Fruit fly (Drosophila melanogaster) Kc167 (cell line): ENCODE data around the gene XRCC1.

Experiments used
- Myc ChIP-seq: fragments of >200 bp; optimal IDR thresholded peaks from 2 replicates; lab custom pipeline; 2017; ENCODE audit warnings: missing external identifiers
- Sin3A ChIP-seq: fragments of >200 bp; optimal IDR thresholded peaks from 2 replicates; lab custom pipeline; 2018; ENCODE audit warnings: missing external identifiers
- h ChIP-seq: fragments of >200 bp; optimal IDR thresholded peaks from 3 replicates; lab custom pipeline; 2018; ENCODE audit warnings: missing external identifiers
- insv ChIP-seq: fragments of >200 bp; optimal IDR thresholded peaks from 3 replicates; lab custom pipeline; 2018; ENCODE audit warnings: missing external identifiers
- psq ChIP-seq: fragments of >200 bp; optimal IDR thresholded peaks from 2 replicates; lab custom pipeline; 2017; ENCODE audit warnings: missing external identifiers
- ttk ChIP-seq: sonication (Bioruptor generic); optimal IDR thresholded peaks from 2 replicates; lab custom pipeline; 2017; ENCODE audit warnings: missing external identifiers

The XRCC1 gene

DNA sequence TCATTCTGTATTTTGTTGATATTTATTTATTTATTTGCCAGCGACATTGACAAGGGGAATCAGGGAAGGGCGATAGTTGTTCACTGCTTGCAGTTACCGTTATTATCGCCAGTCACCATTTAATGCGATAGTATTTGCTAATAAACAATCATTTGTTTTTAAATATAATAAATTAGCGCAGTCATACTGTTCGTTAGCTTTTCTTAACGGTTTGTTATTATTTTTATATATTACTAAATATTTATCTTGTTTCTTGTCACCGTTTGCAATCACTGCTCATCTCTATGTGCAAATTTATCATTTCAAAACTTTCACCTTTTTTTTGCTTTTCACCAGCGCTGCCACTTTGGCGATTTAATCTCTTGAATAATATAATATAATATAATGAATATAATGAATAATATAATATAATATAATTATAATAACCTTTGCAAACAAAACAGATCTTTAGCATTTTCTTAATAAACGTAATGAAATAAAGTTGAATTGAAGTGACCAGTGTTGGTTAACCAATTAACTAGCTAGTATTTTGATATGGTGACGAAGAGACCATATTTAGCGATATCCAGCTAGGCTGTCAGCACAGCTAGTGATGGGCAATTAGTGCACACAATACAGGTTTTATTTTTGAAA is at the start of gene XRCC1, which contains the start of gene CG3309:
TSS of gene XRCC1 (plus strand) at position 611 of the 633 bp plus-strand sequence.
TSS of gene CG3309 (minus strand) at position 82 of the 633 bp plus-strand sequence.
- TF ChIP-seq Sin3A (lab: Kevin White, UChicago) (no peak), insv (lab: Kevin White, UChicago) (no peak), h (lab: Kevin White, UChicago) (no peak), ttk (lab: Kevin White, UChicago) (no peak)

DNA sequence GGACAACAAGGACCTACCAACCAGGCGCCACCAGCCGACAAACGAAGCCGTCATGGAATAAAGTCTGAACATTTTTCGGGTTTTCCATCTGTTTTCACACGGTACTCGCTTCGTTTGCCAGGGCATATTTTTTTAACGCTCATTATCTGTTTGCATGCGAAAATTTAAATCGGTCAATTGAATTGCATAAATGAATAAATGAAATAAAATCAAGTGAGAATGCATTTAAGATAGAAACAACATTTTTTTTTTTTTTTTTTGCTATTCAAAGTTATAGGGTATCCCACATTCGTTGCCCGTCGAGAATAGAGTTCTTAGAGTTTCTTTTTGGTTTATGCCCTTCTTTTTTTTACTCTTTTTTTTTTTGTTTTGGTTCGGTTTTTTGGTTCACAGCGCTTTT is 43.8 kb upstream of the XRCC1 start:
- no peak for TF ChIP-seq Sin3A (lab: Kevin White, UChicago)
- no peak for TF ChIP-seq insv (lab: Kevin White, UChicago)
- no peak for TF ChIP-seq psq (lab: Kevin White, UChicago)
- TF ChIP-seq ttk (lab: Kevin White, UChicago), result no peak
- no peak for TF ChIP-seq Myc (lab: Kevin White, UChicago)
- no peak for TF ChIP-seq h (lab: Kevin White, UChicago)

DNA sequence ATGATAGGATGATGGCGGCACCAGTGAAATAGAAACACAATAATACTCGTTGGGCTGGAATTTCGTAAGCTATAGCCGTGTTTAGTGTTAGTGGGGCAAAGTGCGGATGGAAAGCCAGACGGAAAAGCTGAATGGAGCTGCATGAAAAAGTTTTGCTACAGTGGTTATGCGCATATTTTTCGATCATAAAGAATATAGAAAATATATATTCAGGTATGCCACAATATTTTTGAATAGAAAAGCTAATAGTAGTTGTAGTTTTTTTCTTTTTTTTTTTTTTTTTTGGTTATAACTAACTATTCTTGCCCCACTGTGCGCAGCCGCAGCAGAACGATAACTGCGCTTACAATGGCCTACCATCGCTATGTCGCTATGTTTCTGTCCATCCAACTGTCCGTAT is 43.2 kb upstream of the XRCC1 start:
- TF ChIP-seq insv (lab: Kevin White, UChicago) (no peak), psq (lab: Kevin White, UChicago) (no peak), Myc (lab: Kevin White, UChicago) (no peak), h (lab: Kevin White, UChicago) (no peak), Sin3A (lab: Kevin White, UChicago) (no peak), ttk (lab: Kevin White, UChicago) (no peak)

DNA sequence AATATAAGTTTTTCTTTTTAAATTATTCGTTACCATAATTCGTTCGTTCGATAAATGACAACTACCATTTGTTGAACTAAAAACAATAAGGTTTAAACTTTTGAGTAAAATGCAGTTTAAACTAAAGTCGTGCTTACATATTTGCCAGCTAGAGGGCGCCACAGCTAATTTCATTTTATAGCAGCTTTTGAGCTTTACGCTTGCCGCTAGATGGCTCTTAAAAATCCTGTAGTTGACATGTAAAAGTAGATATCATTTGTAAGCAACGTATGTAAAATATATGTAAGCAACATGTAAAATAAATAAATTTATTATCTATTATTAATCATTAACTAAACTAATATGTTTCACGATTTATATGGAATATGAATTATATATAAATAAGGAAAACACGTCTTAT is 40.0 kb upstream of the XRCC1 start:
- TF ChIP-seq psq (lab: Kevin White, UChicago) (no peak), h (lab: Kevin White, UChicago) (no peak), Sin3A (lab: Kevin White, UChicago) (no peak), insv (lab: Kevin White, UChicago) (no peak), Myc (lab: Kevin White, UChicago) (no peak), ttk (lab: Kevin White, UChicago) (no peak)

DNA sequence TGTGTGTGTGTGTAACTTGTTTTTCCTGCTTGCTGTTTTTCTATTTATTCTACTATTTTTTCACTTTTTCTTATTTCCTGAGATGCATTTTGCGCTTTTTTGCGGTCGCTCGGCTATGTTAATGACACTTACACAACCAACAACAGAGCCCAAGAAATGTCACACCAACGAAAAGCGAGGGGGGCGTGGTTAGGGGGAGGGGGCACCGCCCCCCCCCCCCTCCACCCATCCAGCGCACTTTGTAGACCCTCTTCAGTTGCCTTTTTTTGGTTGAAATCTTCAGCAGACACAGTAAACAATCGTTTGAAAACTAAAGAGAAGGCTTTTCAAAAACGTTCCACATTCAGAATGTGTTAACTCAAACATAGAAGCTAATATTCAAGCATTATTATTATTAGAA is 36.5 kb upstream of the XRCC1 start:
- TF ChIP-seq insv (lab: Kevin White, UChicago), result no peak
- TF ChIP-seq Myc (lab: Kevin White, UChicago), result no peak
- TF ChIP-seq Sin3A (lab: Kevin White, UChicago), result no peak
- TF ChIP-seq h (lab: Kevin White, UChicago), result no peak
- TF ChIP-seq psq (lab: Kevin White, UChicago), result no peak
- no peak for TF ChIP-seq ttk (lab: Kevin White, UChicago)

DNA sequence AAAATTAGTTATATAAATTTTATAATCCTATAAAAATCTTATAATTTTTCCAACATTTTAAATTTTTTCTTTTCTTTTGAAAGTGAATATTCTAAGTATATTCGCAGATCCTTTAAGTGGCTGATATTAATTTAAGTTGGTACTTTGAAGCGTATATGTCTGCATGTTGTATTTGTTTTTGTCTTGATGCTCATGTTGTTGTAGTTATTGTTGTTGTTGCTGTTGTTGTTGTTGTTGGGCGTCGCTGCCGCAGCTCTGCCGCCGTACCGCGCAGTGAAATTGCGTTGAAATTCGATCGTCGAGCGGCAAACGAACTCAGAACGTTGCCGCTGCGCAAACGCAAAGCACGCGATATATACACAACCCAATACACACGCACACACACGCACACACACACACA is 33.9 kb upstream of the XRCC1 start, which contains the start of gene CG42749:
TSS of gene CG42749 (plus strand) at position 301 of the 400 bp plus-strand sequence.
- TF ChIP-seq ttk (lab: Kevin White, UChicago) (no peak), h (lab: Kevin White, UChicago) (no peak), Myc (lab: Kevin White, UChicago) (no peak), psq (lab: Kevin White, UChicago) (no peak), insv (lab: Kevin White, UChicago) (no peak), Sin3A (lab: Kevin White, UChicago) (no peak)

DNA sequence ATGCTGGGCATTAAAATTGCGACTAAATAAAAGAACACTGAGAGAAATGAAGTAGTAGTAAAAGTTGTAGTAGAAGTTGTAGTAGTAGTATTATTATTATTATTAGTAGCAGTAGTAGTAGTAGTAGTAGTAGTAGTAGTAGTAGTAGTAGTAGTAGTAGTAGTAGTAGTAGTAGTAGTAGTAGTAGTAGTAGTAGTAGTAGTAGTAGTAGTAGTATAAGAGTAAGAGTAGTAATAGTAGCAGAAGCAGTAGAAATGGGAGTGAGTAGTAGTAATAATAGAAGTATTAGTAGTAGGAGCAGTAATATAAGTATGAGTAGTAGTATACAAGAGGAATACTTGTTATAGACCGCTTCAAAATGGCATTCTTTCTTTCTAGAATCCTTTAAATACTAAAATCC is 29.7 kb upstream of the XRCC1 start:
- TF ChIP-seq psq (lab: Kevin White, UChicago) (no peak), insv (lab: Kevin White, UChicago) (no peak), ttk (lab: Kevin White, UChicago) (no peak)

DNA sequence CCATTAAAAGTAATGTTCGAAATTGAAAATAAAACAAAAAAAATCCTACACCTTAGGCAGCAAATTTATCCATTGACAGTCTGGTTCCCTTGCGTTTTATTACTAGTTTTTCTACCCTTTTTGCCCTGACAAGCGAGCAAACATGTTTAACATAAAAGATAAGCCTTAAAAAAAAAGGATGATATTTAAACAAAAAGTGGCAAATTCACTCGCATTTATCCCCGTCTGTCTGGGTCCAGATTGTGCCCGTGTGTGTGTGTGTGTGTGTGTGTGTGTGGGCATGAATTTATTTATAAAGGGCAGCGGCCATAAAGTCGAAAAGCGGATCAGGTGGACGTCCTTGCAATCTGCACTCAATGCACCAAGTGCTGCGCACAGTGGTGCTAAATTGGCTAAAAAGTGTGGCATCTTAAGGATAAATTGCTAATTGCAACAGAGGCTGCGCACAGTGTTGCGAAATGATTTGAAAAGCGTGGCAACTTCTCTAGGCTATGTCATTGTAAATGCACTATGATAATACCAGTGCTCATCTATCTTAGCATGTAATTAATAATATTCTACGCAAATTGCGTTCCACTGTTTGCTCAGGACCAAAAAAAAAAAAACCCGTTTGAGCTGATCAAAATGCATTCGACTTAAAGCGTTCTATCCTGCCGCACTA is 28.9 kb upstream of the XRCC1 start:
- no peak for TF ChIP-seq ttk (lab: Kevin White, UChicago)
- no peak for TF ChIP-seq h (lab: Kevin White, UChicago)
- TF ChIP-seq psq (lab: Kevin White, UChicago), result no peak
- no peak for TF ChIP-seq insv (lab: Kevin White, UChicago)

DNA sequence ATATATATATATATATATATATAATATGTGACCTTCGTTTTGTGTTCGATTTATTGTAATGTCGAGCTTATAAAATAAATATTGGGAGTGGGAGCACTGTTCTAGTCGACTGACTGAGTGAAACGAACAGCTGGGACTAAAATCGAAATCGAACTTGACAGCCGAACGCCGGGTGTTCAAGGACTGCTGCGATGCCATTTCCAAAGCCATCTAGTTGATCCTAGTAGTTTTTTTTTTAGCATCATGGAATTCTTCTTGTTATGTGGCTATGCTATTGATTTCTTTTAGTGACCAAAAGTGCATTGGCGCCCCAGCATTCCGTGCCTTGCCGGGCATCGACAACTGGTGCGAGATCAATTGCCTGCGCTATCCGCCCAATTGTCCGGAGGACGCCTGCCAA is 24.1 kb upstream of the XRCC1 start, which contains the start of gene CG3323:
TSS of gene CG3323 (minus strand) at position 101 of the 400 bp plus-strand sequence.
- no peak for TF ChIP-seq h (lab: Kevin White, UChicago)
- no peak for TF ChIP-seq Myc (lab: Kevin White, UChicago)
- TF ChIP-seq insv (lab: Kevin White, UChicago), result no peak
- no peak for TF ChIP-seq psq (lab: Kevin White, UChicago)
- no peak for TF ChIP-seq ttk (lab: Kevin White, UChicago)
- TF ChIP-seq Sin3A (lab: Kevin White, UChicago), result no peak

DNA sequence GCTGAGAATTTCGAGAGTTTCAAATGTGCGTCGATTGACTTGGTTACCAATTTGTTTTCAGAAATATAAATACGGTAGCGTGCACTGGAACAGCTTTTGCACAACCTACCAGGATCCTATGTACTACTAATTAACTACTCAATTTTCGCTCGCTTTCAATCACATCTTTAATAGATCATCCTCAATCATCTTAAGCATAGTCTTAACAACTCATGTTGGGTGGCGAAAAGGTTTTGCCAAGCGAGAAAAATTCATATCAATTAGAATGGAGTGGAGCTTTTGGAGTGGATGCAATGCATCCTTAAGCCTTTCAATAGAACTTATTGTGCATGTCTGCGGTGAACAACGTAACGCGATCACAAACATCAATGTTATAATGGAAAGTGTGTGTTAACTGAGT is 22.4 kb upstream of the XRCC1 start, which contains the start of gene CG17764:
TSS of gene CG17764 (minus strand) at position 101 of the 400 bp plus-strand sequence.
- TF ChIP-seq h (lab: Kevin White, UChicago), result no peak
- no peak for TF ChIP-seq Sin3A (lab: Kevin White, UChicago)
- TF ChIP-seq insv (lab: Kevin White, UChicago), result no peak
- no peak for TF ChIP-seq psq (lab: Kevin White, UChicago)
- no peak for TF ChIP-seq Myc (lab: Kevin White, UChicago)
- TF ChIP-seq ttk (lab: Kevin White, UChicago), result no peak

DNA sequence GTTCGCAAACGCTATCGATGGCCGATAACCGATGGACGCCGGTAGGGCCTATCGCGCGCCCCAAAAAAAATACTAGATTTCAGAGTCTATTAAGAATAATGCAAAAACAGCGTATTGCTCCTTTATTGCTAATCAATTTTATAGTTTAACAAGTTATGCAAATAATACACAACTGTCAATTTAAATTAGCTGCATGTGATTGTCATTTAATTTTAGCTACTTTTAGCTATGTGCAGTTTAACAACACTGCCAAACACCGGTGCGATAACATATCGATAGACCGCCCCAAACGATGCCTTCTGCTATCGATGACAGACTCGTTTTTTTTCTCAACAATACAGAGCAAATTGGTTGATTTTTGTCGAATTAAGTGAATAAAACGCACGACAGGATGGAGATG is 20.7 kb upstream of the XRCC1 start, which contains the start of the genes Cdk7 and snf:
TSS of gene Cdk7 (minus strand) at position 21 of the 400 bp plus-strand sequence.
TSS of gene snf (plus strand) at position 280 of the 400 bp plus-strand sequence.
- TF ChIP-seq insv (lab: Kevin White, UChicago) (no peak), ttk (lab: Kevin White, UChicago) (no peak), Sin3A (lab: Kevin White, UChicago) (no peak), Myc (lab: Kevin White, UChicago) (no peak), h (lab: Kevin White, UChicago) (no peak), psq (lab: Kevin White, UChicago) (no peak)
